Fruit fly (Drosophila melanogaster) Kc167 (cell line): ENCODE results near the gene Nepl7.

Source experiments
- Myc ChIP-seq: fragments of >200 bp; optimal IDR thresholded peaks from 2 replicates; lab custom pipeline; 2017; ENCODE audit warnings: missing external identifiers
- Sin3A ChIP-seq: fragments of >200 bp; optimal IDR thresholded peaks from 2 replicates; lab custom pipeline; 2018; ENCODE audit warnings: missing external identifiers
- h ChIP-seq: fragments of >200 bp; optimal IDR thresholded peaks from 3 replicates; lab custom pipeline; 2018; ENCODE audit warnings: missing external identifiers
- insv ChIP-seq: fragments of >200 bp; optimal IDR thresholded peaks from 3 replicates; lab custom pipeline; 2018; ENCODE audit warnings: missing external identifiers
- psq ChIP-seq: fragments of >200 bp; optimal IDR thresholded peaks from 2 replicates; lab custom pipeline; 2017; ENCODE audit warnings: missing external identifiers
- ttk ChIP-seq: sonication (Bioruptor generic); optimal IDR thresholded peaks from 2 replicates; lab custom pipeline; 2017; ENCODE audit warnings: missing external identifiers

Nepl7 gene

dm6 chr2L:12669614-12670013, at the start of gene Nepl7:
Nepl7 (minus strand) TSS chr2L:12669714.
- TF ChIP-seq ttk (lab: Kevin White, UChicago) (no peak), psq (lab: Kevin White, UChicago) (no peak), Sin3A (lab: Kevin White, UChicago) (no peak), insv (lab: Kevin White, UChicago) (no peak), Myc (lab: Kevin White, UChicago) (no peak), h (lab: Kevin White, UChicago) (no peak)

- TF ChIP-seq psq (lab: Kevin White, UChicago) = no peak
- TF ChIP-seq Myc (lab: Kevin White, UChicago) = no peak
- no peak for TF ChIP-seq insv (lab: Kevin White, UChicago)
- no peak for TF ChIP-seq ttk (lab: Kevin White, UChicago)
- TF ChIP-seq h (lab: Kevin White, UChicago) = no peak
- TF ChIP-seq Sin3A (lab: Kevin White, UChicago) = no peak
Observed at dm6 chr2L:12718437-12719376, 49.2 kb upstream of the Nepl7 start, which contains the start of gene MRP. MRP (plus strand) TSS chr2L:12719045.

- TF ChIP-seq insv (lab: Kevin White, UChicago) (no peak), psq (lab: Kevin White, UChicago) (no peak), Myc (lab: Kevin White, UChicago) (no peak), h (lab: Kevin White, UChicago) (no peak), ttk (lab: Kevin White, UChicago) (no peak), Sin3A (lab: Kevin White, UChicago) (no peak)
Observed at dm6 chr2L:12712852-12713251, 43.3 kb upstream of the Nepl7 start, which contains the start of gene CG5787. CG5787 (minus strand) TSS chr2L:12712952.

- TF ChIP-seq Myc (lab: Kevin White, UChicago) (no peak), Sin3A (lab: Kevin White, UChicago) (no peak), ttk (lab: Kevin White, UChicago) (no peak), psq (lab: Kevin White, UChicago) (no peak), insv (lab: Kevin White, UChicago) (no peak), h (lab: Kevin White, UChicago) (no peak)
Observed at dm6 chr2L:12712255-12712654, 42.7 kb upstream of the Nepl7 start.

dm6 chr2L:12708576-12708975, 39.1 kb upstream of the Nepl7 start:
- TF ChIP-seq h (lab: Kevin White, UChicago) (no peak), Sin3A (lab: Kevin White, UChicago) (no peak), Myc (lab: Kevin White, UChicago) (no peak), ttk (lab: Kevin White, UChicago) (no peak), psq (lab: Kevin White, UChicago) (no peak), insv (lab: Kevin White, UChicago) (no peak)

dm6 chr2L:12707540-12707939, 38.0 kb upstream of the Nepl7 start, which contains the start of the genes CG6180 and CG15484:
CG6180 (plus strand) TSS chr2L:12707661.
CG15484 (minus strand) TSS chr2L:12707711.
- no peak for TF ChIP-seq psq (lab: Kevin White, UChicago)
- no peak for TF ChIP-seq ttk (lab: Kevin White, UChicago)
- TF ChIP-seq Myc (lab: Kevin White, UChicago) = no peak
- no peak for TF ChIP-seq Sin3A (lab: Kevin White, UChicago)
- no peak for TF ChIP-seq insv (lab: Kevin White, UChicago)
- TF ChIP-seq h (lab: Kevin White, UChicago) = no peak

- TF ChIP-seq insv (lab: Kevin White, UChicago) (no peak), psq (lab: Kevin White, UChicago) (no peak), Sin3A (lab: Kevin White, UChicago) (no peak), ttk (lab: Kevin White, UChicago) (no peak), Myc (lab: Kevin White, UChicago) (no peak), h (lab: Kevin White, UChicago) (no peak)
Observed at dm6 chr2L:12705376-12705775, 35.9 kb upstream of the Nepl7 start.

dm6 chr2L:12704418-12704920, 35.0 kb upstream of the Nepl7 start, which contains the start of the genes CG5776 and spict:
CG5776 (minus strand) TSS chr2L:12704451.
spict (plus strand) TSS chr2L:12704725.
- TF ChIP-seq insv (lab: Kevin White, UChicago) (no peak), h (lab: Kevin White, UChicago) (no peak), ttk (lab: Kevin White, UChicago) (no peak), Sin3A (lab: Kevin White, UChicago) (no peak), Myc (lab: Kevin White, UChicago) (no peak), psq (lab: Kevin White, UChicago) (no peak)

dm6 chr2L:12701498-12701897, 32.0 kb upstream of the Nepl7 start:
- no peak for TF ChIP-seq h (lab: Kevin White, UChicago)
- TF ChIP-seq psq (lab: Kevin White, UChicago) = no peak
- no peak for TF ChIP-seq Sin3A (lab: Kevin White, UChicago)
- no peak for TF ChIP-seq insv (lab: Kevin White, UChicago)
- TF ChIP-seq ttk (lab: Kevin White, UChicago) = no peak
- TF ChIP-seq Myc (lab: Kevin White, UChicago) = no peak

- TF ChIP-seq psq (lab: Kevin White, UChicago) = no peak
- no peak for TF ChIP-seq Sin3A (lab: Kevin White, UChicago)
- TF ChIP-seq Myc (lab: Kevin White, UChicago) = no peak
- TF ChIP-seq insv (lab: Kevin White, UChicago) = no peak
- no peak for TF ChIP-seq h (lab: Kevin White, UChicago)
- no peak for TF ChIP-seq ttk (lab: Kevin White, UChicago)
Observed at dm6 chr2L:12700381-12700963, 31.0 kb upstream of the Nepl7 start, which contains the start of gene CG17036. CG17036 (minus strand) TSS chr2L:12700746.
